Worm (Caenorhabditis elegans): ENCODE results near the gene nfki-1.

ce11 chrX:15321217-15321616 is 33.8 kb upstream of the nfki-1 start:
- TF ChIP-seq ztf-23 (GFP tag; IDR thresholded peaks at IDR 0.05) (no peak), flt-1 (GFP tag; IDR thresholded peaks at IDR 0.05) (no peak)

Data from whole organism, midembryonic.